Worm (Caenorhabditis elegans) whole organism, late embryonic: ENCODE data around the gene R144.3.
A peak's percentile ranks its signal among the peaks of the same experiment; 100 is the strongest.
"Not testable (repeated sequence)": the region's sequence is repeated elsewhere in the genome, so short reads cannot be mapped to it uniquely, and the experiment has no call there.

Experiments used
- C38D4.7 ChIP-seq: fragments of 200-800 bp; sonication (Bioruptor generic); optimal IDR thresholded peaks from 2 replicates; lab custom pipeline; 2018; ENCODE audit warnings: mild to moderate bottlenecking, missing genetic modification characterization, moderate library complexity, missing compliant biosample characterization
- F13H6.1 ChIP-seq: sonication (generic microtip); optimal IDR thresholded peaks from 2 replicates; lab custom pipeline; 2016; ENCODE audit warnings: missing genetic modification characterization, missing compliant biosample characterization
- T23F11.4 ChIP-seq: fragments of 200-800 bp; sonication (Bioruptor generic); optimal IDR thresholded peaks from 2 replicates; lab custom pipeline; 2018; ENCODE audit warnings: mild to moderate bottlenecking, missing genetic modification characterization, missing compliant biosample characterization
- ama-1 ChIP-seq: fragments of 150-350 bp; optimal IDR thresholded peaks from 2 replicates; lab custom pipeline; 2014
- ceh-14 ChIP-seq: sonication (generic microtip); optimal IDR thresholded peaks from 2 replicates; lab custom pipeline; 2016; ENCODE audit warnings: missing genotype, missing genetic modification characterization, missing compliant biosample characterization
- ceh-2 ChIP-seq: sonication (generic microtip); optimal IDR thresholded peaks from 2 replicates; lab custom pipeline; 2016; ENCODE audit warnings: missing genotype, missing genetic modification characterization, missing compliant biosample characterization
- ceh-31 ChIP-seq: sonication (generic microtip); optimal IDR thresholded peaks from 2 replicates; lab custom pipeline; 2016; ENCODE audit warnings: missing genetic modification characterization, missing compliant biosample characterization
- ceh-34 ChIP-seq: sonication (generic microtip); optimal IDR thresholded peaks from 2 replicates; lab custom pipeline; 2016; ENCODE audit warnings: mild to moderate bottlenecking, missing genetic modification characterization, missing compliant biosample characterization
- dve-1 ChIP-seq: sonication (generic microtip); optimal IDR thresholded peaks from 2 replicates; lab custom pipeline; 2017; ENCODE audit warnings: antibody characterized with exemption, mild to moderate bottlenecking, missing genetic modification characterization, missing compliant biosample characterization
- elt-2 ChIP-seq: sonication (generic microtip); optimal IDR thresholded peaks from 2 replicates; lab custom pipeline; 2016; ENCODE audit warnings: missing genetic modification reagents, missing genetic modification characterization, missing compliant biosample characterization
- elt-4 ChIP-seq: sonication (generic microtip); optimal IDR thresholded peaks from 2 replicates; lab custom pipeline; 2016; ENCODE audit warnings: missing genetic modification characterization, missing compliant biosample characterization
- ets-4 ChIP-seq: sonication (generic microtip); optimal IDR thresholded peaks from 2 replicates; lab custom pipeline; 2016; ENCODE audit warnings: missing genetic modification characterization, missing compliant biosample characterization
- eyg-1 ChIP-seq: sonication (generic microtip); optimal IDR thresholded peaks from 2 replicates; lab custom pipeline; 2016; ENCODE audit warnings: missing genotype, missing genetic modification characterization, missing compliant biosample characterization
- fax-1 ChIP-seq: sonication (generic microtip); optimal IDR thresholded peaks from 2 replicates; lab custom pipeline; 2016; ENCODE audit warnings: missing genotype, missing genetic modification characterization, missing compliant biosample characterization
- fkh-6 ChIP-seq: sonication (generic microtip); optimal IDR thresholded peaks from 2 replicates; lab custom pipeline; 2016; ENCODE audit warnings: missing genetic modification characterization, missing compliant biosample characterization
- hlh-15 ChIP-seq: sonication (generic microtip); optimal IDR thresholded peaks from 2 replicates; lab custom pipeline; 2016; ENCODE audit warnings: missing genetic modification characterization, missing compliant biosample characterization
- hlh-30 ChIP-seq: sonication (generic microtip); optimal IDR thresholded peaks from 2 replicates; lab custom pipeline; 2017; ENCODE audit warnings: antibody characterized with exemption, missing genetic modification characterization, missing compliant biosample characterization; ENCODE audit not compliant: insufficient read depth
- madf-2 ChIP-seq: sonication (generic microtip); optimal IDR thresholded peaks from 2 replicates; lab custom pipeline; 2017; ENCODE audit warnings: missing genetic modification characterization, missing compliant biosample characterization
- mec-3 ChIP-seq: sonication (generic microtip); optimal IDR thresholded peaks from 2 replicates; lab custom pipeline; 2016; ENCODE audit warnings: borderline replicate concordance, missing genetic modification characterization, missing compliant biosample characterization
- nfya-1 ChIP-seq: sonication (generic microtip); optimal IDR thresholded peaks from 2 replicates; lab custom pipeline; 2017; ENCODE audit warnings: missing genetic modification characterization, mild to moderate bottlenecking, missing compliant biosample characterization, antibody characterized with exemption, moderate library complexity
- nhr-11 ChIP-seq: fragments of 150-350 bp; optimal IDR thresholded peaks from 2 replicates; lab custom pipeline; 2014; ENCODE audit warnings: missing biosample characterization, missing genetic modification characterization
- nhr-232 ChIP-seq: sonication (generic microtip); optimal IDR thresholded peaks from 2 replicates; lab custom pipeline; 2016; ENCODE audit warnings: missing genetic modification characterization, missing compliant biosample characterization
- npax-4 ChIP-seq: sonication (generic microtip); optimal IDR thresholded peaks from 2 replicates; lab custom pipeline; 2016; ENCODE audit warnings: missing genetic modification characterization, missing compliant biosample characterization
- pag-3 ChIP-seq: sonication (generic microtip); optimal IDR thresholded peaks from 2 replicates; lab custom pipeline; 2016; ENCODE audit warnings: missing compliant biosample characterization, missing genetic modification characterization, borderline replicate concordance
- pax-1 ChIP-seq: fragments of 150-350 bp; optimal IDR thresholded peaks from 2 replicates; lab custom pipeline; 2014; ENCODE audit warnings: missing biosample characterization, missing genetic modification characterization
- pha-2 ChIP-seq: sonication (generic microtip); optimal IDR thresholded peaks from 2 replicates; lab custom pipeline; 2017; ENCODE audit warnings: mild to moderate bottlenecking, missing genetic modification characterization, missing compliant biosample characterization
- pha-4 ChIP-seq: fragments of 150-350 bp; optimal IDR thresholded peaks from 2 replicates; lab custom pipeline; 2018; ENCODE audit warnings: missing biosample characterization, missing genetic modification reagents, missing genetic modification characterization
- ref-2 ChIP-seq: sonication (generic microtip); optimal IDR thresholded peaks from 2 replicates; lab custom pipeline; 2016; ENCODE audit warnings: missing genetic modification characterization, missing compliant biosample characterization
- sdc-2 ChIP-seq: sonication (generic microtip); optimal IDR thresholded peaks from 2 replicates; lab custom pipeline; 2016; ENCODE audit warnings: missing genotype, missing genetic modification characterization, missing compliant biosample characterization
- sox-2 ChIP-seq: fragments of 200-800 bp; sonication (Bioruptor generic); IDR thresholded peaks from 2 replicates; pipeline ENCODE4 v1.3.6; 2022; ENCODE audit warnings: missing genetic modification reagents, missing genetic modification characterization, missing compliant biosample characterization
- sox-4 ChIP-seq: sonication (generic microtip); optimal IDR thresholded peaks from 2 replicates; lab custom pipeline; 2017; ENCODE audit warnings: mild to moderate bottlenecking, missing genetic modification characterization, inconsistent platforms, missing compliant biosample characterization
- unc-3 ChIP-seq, 2 experiments: fragments of 200-800 bp in 1 of 2; sonication (Bioruptor generic) in 1 of 2; sonication (generic microtip) in 1 of 2; conservative IDR thresholded peaks in 1 of 2; optimal IDR thresholded peaks in 1 of 2; 2 replicates each; pipeline versions ENCODE4 v1.3.6 to Lab custom; 2016 to 2022; ENCODE audit warnings: missing compliant biosample characterization in 2 of 2, missing genetic modification characterization in 2 of 2, missing genetic modification reagents in 1 of 2
- unc-42 ChIP-seq: sonication (generic microtip); optimal IDR thresholded peaks from 2 replicates; lab custom pipeline; 2016; ENCODE audit warnings: missing genotype, missing genetic modification characterization, missing compliant biosample characterization
- unc-55 ChIP-seq: sonication (generic microtip); optimal IDR thresholded peaks from 2 replicates; lab custom pipeline; 2017; ENCODE audit warnings: missing biosample characterization, missing genetic modification reagents, missing genetic modification characterization

Gene R144.3

ce11 chrIII:5047175-5047574 is 25.4 kb downstream of the R144.3 start, which contains the start of gene txbp-3 (continued):
- peak; percentile 45 for TF ChIP-seq hlh-30 (tag; lab: Kevin White, UChicago)
- no peak for TF ChIP-seq ama-1 (lab: Kevin White, UChicago)
- no peak for TF ChIP-seq F13H6.1 (tag; lab: Kevin White, UChicago)
- TF ChIP-seq ets-4 (tag; lab: Kevin White, UChicago): peak; percentile 71
- no peak for TF ChIP-seq sox-4 (tag; lab: Kevin White, UChicago)
- TF ChIP-seq nfya-1 (tag; lab: Kevin White, UChicago): peak; percentile 30
- no peak for TF ChIP-seq hlh-15
- peak; percentile 58 for TF ChIP-seq ceh-31
- TF ChIP-seq sox-2 (GFP tag; lab: Robert Waterston, UW): 0 out of 2 replicates have a peak, but pooled peaks have one; percentile 18
- TF ChIP-seq elt-2: peak; percentile 58
- no peak for TF ChIP-seq madf-2 (tag; lab: Kevin White, UChicago)

- TF ChIP-seq T23F11.4 (no peak), ceh-14 (no peak), nhr-11 (tag; lab: Kevin White, UChicago) (no peak), unc-55 (GFP tag; lab: Kevin White, UChicago) (no peak), ceh-34 (tag; lab: Kevin White, UChicago) (no peak), unc-42 (tag; lab: Kevin White, UChicago) (no peak), fkh-6 (tag; lab: Kevin White, UChicago) (no peak)
Measured at ce11 chrIII:5047740-5048139, 26.0 kb downstream of the R144.3 start, which contains the start of gene C45G9.5. Gene C45G9.5, plus strand, starts transcription at chrIII:5048117.

ce11 chrIII:5051949-5052348 is 30.2 kb downstream of the R144.3 start, which contains the start of gene C45G9.15:
Gene C45G9.15, minus strand, starts transcription at chrIII:5052049.
- no peak for TF ChIP-seq elt-2
- no peak for TF ChIP-seq dve-1 (tag; lab: Kevin White, UChicago)
- no peak for TF ChIP-seq pha-2
- no peak for TF ChIP-seq eyg-1 (tag; lab: Kevin White, UChicago)
- TF ChIP-seq fax-1 (tag; lab: Kevin White, UChicago): no peak
- TF ChIP-seq pax-1 (tag; lab: Kevin White, UChicago): no peak
- TF ChIP-seq, all 69 proteins: peak for 0

ce11 chrIII:5053541-5053940 is 31.8 kb downstream of the R144.3 start, which contains the start of gene C45G9.8:
Gene C45G9.8, minus strand, starts transcription at chrIII:5053641.
- TF ChIP-seq pha-4 (tag; lab: Kevin White, UChicago): no peak
- TF ChIP-seq nhr-232 (tag; lab: Kevin White, UChicago): no peak

DNA sequence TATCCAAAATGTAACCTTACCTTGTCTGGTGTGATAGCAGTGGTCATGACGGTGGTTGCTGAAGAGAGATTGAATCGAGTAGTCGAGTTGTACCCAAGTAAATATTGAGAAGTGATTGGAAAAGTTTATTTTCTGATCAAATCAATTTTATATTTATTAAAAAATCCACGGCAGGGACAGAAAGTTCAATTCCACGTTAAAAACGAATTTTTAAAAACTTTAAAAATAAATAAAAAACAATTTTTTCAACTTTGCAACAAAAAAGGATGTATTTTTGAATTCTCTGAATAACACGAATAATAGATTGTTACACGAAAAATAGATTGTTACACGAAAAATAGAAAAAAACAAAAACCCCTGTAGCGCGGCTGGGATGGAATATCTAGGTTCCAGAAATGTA is 33.9 kb downstream of the R144.3 start, which contains the start of gene C45G9.9:
C45G9.9 (minus strand) TSS at position 101 of the 400 bp plus-strand sequence.
- TF ChIP-seq ceh-34 (tag; lab: Kevin White, UChicago); npax-4 (tag; lab: Kevin White, UChicago); elt-4: not testable (repeated sequence)

- no peak for TF ChIP-seq ceh-2 (tag; lab: Kevin White, UChicago)
- TF ChIP-seq C38D4.7 (GFP tag; lab: Kevin White, UChicago): no peak
- TF ChIP-seq unc-3 (GFP tag; conservative IDR thresholded peaks at IDR 0.05; lab: Robert Waterston, UW): no peak
- no peak for TF ChIP-seq unc-3 (tag; optimal IDR thresholded peaks at IDR 0.05; lab: Kevin White, UChicago)
- TF ChIP-seq npax-4 (tag; lab: Kevin White, UChicago): no peak
- TF ChIP-seq pha-4 (tag; lab: Kevin White, UChicago): no peak
- TF ChIP-seq fax-1 (tag; lab: Kevin White, UChicago): no peak
- no peak for TF ChIP-seq elt-4
- TF ChIP-seq ref-2 (tag; lab: Kevin White, UChicago): no peak
- TF ChIP-seq fkh-6 (tag; lab: Kevin White, UChicago): no peak
- no peak for TF ChIP-seq T23F11.4
- TF ChIP-seq ceh-14: no peak
- no peak for TF ChIP-seq sdc-2 (tag; lab: Kevin White, UChicago)
- no peak for TF ChIP-seq mec-3 (tag; lab: Kevin White, UChicago)
- TF ChIP-seq pag-3: no peak
Measured at ce11 chrIII:5061798-5062197, 40.0 kb downstream of the R144.3 start, which contains the start of gene C45G9.10. Gene C45G9.10, minus strand, starts transcription at chrIII:5061898.
